Worm (Caenorhabditis elegans) whole organism, late embryonic: ENCODE results near the gene F10B5.2.

Experiments
- K02D7.2 ChIP-seq: sonication (generic microtip); optimal IDR thresholded peaks from 2 replicates; lab custom pipeline; 2017; ENCODE audit warnings: mild to moderate bottlenecking, missing genetic modification characterization, missing compliant biosample characterization
- T23F11.4 ChIP-seq: fragments of 200-800 bp; sonication (Bioruptor generic); optimal IDR thresholded peaks from 2 replicates; lab custom pipeline; 2018; ENCODE audit warnings: mild to moderate bottlenecking, missing genetic modification characterization, missing compliant biosample characterization
- ahr-1 ChIP-seq: sonication (generic microtip); optimal IDR thresholded peaks from 2 replicates; lab custom pipeline; 2016; ENCODE audit warnings: missing genetic modification characterization, missing compliant biosample characterization
- ama-1 ChIP-seq: fragments of 150-350 bp; optimal IDR thresholded peaks from 2 replicates; lab custom pipeline; 2014
- ceh-18 ChIP-seq: sonication (generic microtip); optimal IDR thresholded peaks from 2 replicates; lab custom pipeline; 2016; ENCODE audit warnings: missing genetic modification characterization, missing compliant biosample characterization
- ceh-24 ChIP-seq: sonication (generic microtip); optimal IDR thresholded peaks from 2 replicates; lab custom pipeline; 2016; ENCODE audit warnings: mild to moderate bottlenecking, missing genetic modification characterization, missing compliant biosample characterization
- ceh-30 ChIP-seq: fragments of 150-350 bp; optimal IDR thresholded peaks from 2 replicates; lab custom pipeline; 2014; ENCODE audit warnings: missing biosample characterization, missing genetic modification characterization
- ceh-34 ChIP-seq: sonication (generic microtip); optimal IDR thresholded peaks from 2 replicates; lab custom pipeline; 2016; ENCODE audit warnings: mild to moderate bottlenecking, missing genetic modification characterization, missing compliant biosample characterization
- ceh-9 ChIP-seq: sonication (generic microtip); optimal IDR thresholded peaks from 2 replicates; lab custom pipeline; 2016; ENCODE audit warnings: mild to moderate bottlenecking, missing genetic modification characterization, inconsistent platforms, missing compliant biosample characterization
- che-1 ChIP-seq: sonication (generic microtip); optimal IDR thresholded peaks from 2 replicates; lab custom pipeline; 2016; ENCODE audit warnings: mild to moderate bottlenecking, missing genetic modification characterization, missing compliant biosample characterization
- elt-2 ChIP-seq: sonication (generic microtip); optimal IDR thresholded peaks from 2 replicates; lab custom pipeline; 2016; ENCODE audit warnings: missing genetic modification reagents, missing genetic modification characterization, missing compliant biosample characterization
- eyg-1 ChIP-seq: sonication (generic microtip); optimal IDR thresholded peaks from 2 replicates; lab custom pipeline; 2016; ENCODE audit warnings: missing genotype, missing genetic modification characterization, missing compliant biosample characterization
- fax-1 ChIP-seq: sonication (generic microtip); optimal IDR thresholded peaks from 2 replicates; lab custom pipeline; 2016; ENCODE audit warnings: missing genotype, missing genetic modification characterization, missing compliant biosample characterization
- fkh-6 ChIP-seq: sonication (generic microtip); optimal IDR thresholded peaks from 2 replicates; lab custom pipeline; 2016; ENCODE audit warnings: missing genetic modification characterization, missing compliant biosample characterization
- gmeb-2 ChIP-seq: sonication (generic microtip); optimal IDR thresholded peaks from 2 replicates; lab custom pipeline; 2016; ENCODE audit warnings: missing genetic modification characterization, inconsistent platforms, missing compliant biosample characterization
- hlh-13 ChIP-seq: fragments of 200-800 bp; sonication (Bioruptor generic); optimal IDR thresholded peaks from 2 replicates; lab custom pipeline; 2018; ENCODE audit warnings: mild to moderate bottlenecking, missing genetic modification characterization, missing compliant biosample characterization
- hlh-30 ChIP-seq: sonication (generic microtip); optimal IDR thresholded peaks from 2 replicates; lab custom pipeline; 2017; ENCODE audit warnings: antibody characterized with exemption, missing genetic modification characterization, missing compliant biosample characterization; ENCODE audit not compliant: insufficient read depth
- hlh-6 ChIP-seq: sonication (generic microtip); optimal IDR thresholded peaks from 2 replicates; lab custom pipeline; 2016; ENCODE audit warnings: missing genotype, missing genetic modification characterization, missing compliant biosample characterization
- hlh-8 ChIP-seq: sonication (generic microtip); optimal IDR thresholded peaks from 2 replicates; lab custom pipeline; 2016; ENCODE audit warnings: missing genotype, missing genetic modification characterization, missing compliant biosample characterization
- lim-6 ChIP-seq: sonication (generic microtip); optimal IDR thresholded peaks from 2 replicates; lab custom pipeline; 2016; ENCODE audit warnings: missing genetic modification characterization, missing compliant biosample characterization
- madf-2 ChIP-seq: sonication (generic microtip); optimal IDR thresholded peaks from 2 replicates; lab custom pipeline; 2017; ENCODE audit warnings: missing genetic modification characterization, missing compliant biosample characterization
- mec-3 ChIP-seq: sonication (generic microtip); optimal IDR thresholded peaks from 2 replicates; lab custom pipeline; 2016; ENCODE audit warnings: borderline replicate concordance, missing genetic modification characterization, missing compliant biosample characterization
- npax-4 ChIP-seq: sonication (generic microtip); optimal IDR thresholded peaks from 2 replicates; lab custom pipeline; 2016; ENCODE audit warnings: missing genetic modification characterization, missing compliant biosample characterization
- odd-2 ChIP-seq: sonication (generic microtip); optimal IDR thresholded peaks from 2 replicates; lab custom pipeline; 2017; ENCODE audit warnings: antibody characterized with exemption, mild to moderate bottlenecking, missing genetic modification characterization, missing compliant biosample characterization
- pag-3 ChIP-seq: sonication (generic microtip); optimal IDR thresholded peaks from 2 replicates; lab custom pipeline; 2016; ENCODE audit warnings: missing compliant biosample characterization, missing genetic modification characterization, borderline replicate concordance
- pat-9 ChIP-seq: fragments of 200-800 bp; sonication (Bioruptor generic); optimal IDR thresholded peaks from 2 replicates; lab custom pipeline; 2018; ENCODE audit warnings: mild to moderate bottlenecking, missing genetic modification characterization, moderate library complexity, missing compliant biosample characterization
- pax-1 ChIP-seq: fragments of 150-350 bp; optimal IDR thresholded peaks from 2 replicates; lab custom pipeline; 2014; ENCODE audit warnings: missing biosample characterization, missing genetic modification characterization
- pha-2 ChIP-seq: sonication (generic microtip); optimal IDR thresholded peaks from 2 replicates; lab custom pipeline; 2017; ENCODE audit warnings: mild to moderate bottlenecking, missing genetic modification characterization, missing compliant biosample characterization
- pha-4 ChIP-seq: fragments of 150-350 bp; optimal IDR thresholded peaks from 2 replicates; lab custom pipeline; 2018; ENCODE audit warnings: missing biosample characterization, missing genetic modification reagents, missing genetic modification characterization
- pros-1 ChIP-seq: fragments of 150-350 bp; optimal IDR thresholded peaks from 2 replicates; lab custom pipeline; 2014; ENCODE audit warnings: missing biosample characterization, missing genetic modification reagents, missing genetic modification characterization
- ref-2 ChIP-seq: sonication (generic microtip); optimal IDR thresholded peaks from 2 replicates; lab custom pipeline; 2016; ENCODE audit warnings: missing genetic modification characterization, missing compliant biosample characterization
- rnt-1 ChIP-seq: sonication (generic microtip); optimal IDR thresholded peaks from 2 replicates; lab custom pipeline; 2016; ENCODE audit warnings: missing genetic modification characterization, missing compliant biosample characterization
- sdc-2 ChIP-seq: sonication (generic microtip); optimal IDR thresholded peaks from 2 replicates; lab custom pipeline; 2016; ENCODE audit warnings: missing genotype, missing genetic modification characterization, missing compliant biosample characterization
- sox-2 ChIP-seq: fragments of 200-800 bp; sonication (Bioruptor generic); IDR thresholded peaks from 2 replicates; pipeline ENCODE4 v1.3.6; 2022; ENCODE audit warnings: missing genetic modification reagents, missing genetic modification characterization, missing compliant biosample characterization
- syd-9 ChIP-seq: sonication (generic microtip); optimal IDR thresholded peaks from 2 replicates; lab custom pipeline; 2016; ENCODE audit warnings: mild to moderate bottlenecking, missing genetic modification characterization, moderate library complexity, missing compliant biosample characterization
- tbx-2 ChIP-seq: sonication (generic microtip); optimal IDR thresholded peaks from 2 replicates; lab custom pipeline; 2016; ENCODE audit warnings: missing genetic modification characterization, missing compliant biosample characterization
- tbx-7 ChIP-seq: sonication (generic microtip); optimal IDR thresholded peaks from 2 replicates; lab custom pipeline; 2016; ENCODE audit warnings: missing genotype, missing genetic modification characterization, missing compliant biosample characterization
- ttx-3 ChIP-seq: sonication (generic microtip); optimal IDR thresholded peaks from 2 replicates; lab custom pipeline; 2016; ENCODE audit warnings: missing genetic modification reagents, missing genetic modification characterization, missing compliant biosample characterization
- unc-55 ChIP-seq: sonication (generic microtip); optimal IDR thresholded peaks from 2 replicates; lab custom pipeline; 2017; ENCODE audit warnings: missing biosample characterization, missing genetic modification reagents, missing genetic modification characterization
- unc-86 ChIP-seq: sonication (generic microtip); optimal IDR thresholded peaks from 2 replicates; lab custom pipeline; 2016; ENCODE audit warnings: missing genetic modification characterization, missing compliant biosample characterization
- ztf-16 ChIP-seq: sonication (generic microtip); optimal IDR thresholded peaks from 2 replicates; lab custom pipeline; 2017; ENCODE audit warnings: missing genetic modification characterization, missing compliant biosample characterization

F10B5.2 gene

ce11 chrII:8144543-8144942 lies at the start of gene F10B5.2:
F10B5.2 (plus strand) TSS chrII:8144762.
- no peak for TF ChIP-seq ceh-30 (tag; lab: Kevin White, UChicago)
- no peak for TF ChIP-seq ref-2 (tag; lab: Kevin White, UChicago)
- TF ChIP-seq ceh-18, result no peak
- no peak for TF ChIP-seq elt-2
- TF ChIP-seq odd-2 (tag; lab: Kevin White, UChicago), result no peak
- no peak for TF ChIP-seq pax-1 (tag; lab: Kevin White, UChicago)
- no peak for TF ChIP-seq gmeb-2
- TF ChIP-seq lim-6, result no peak
- TF ChIP-seq hlh-8 (tag; lab: Kevin White, UChicago), result no peak
- no peak for TF ChIP-seq K02D7.2 (tag; lab: Kevin White, UChicago)
- TF ChIP-seq syd-9 (tag; lab: Kevin White, UChicago), result no peak
- TF ChIP-seq ahr-1 (tag; lab: Kevin White, UChicago), result no peak
- TF ChIP-seq fax-1 (tag; lab: Kevin White, UChicago), result no peak
- TF ChIP-seq hlh-13 (GFP tag; lab: Kevin White, UChicago), result no peak
- TF ChIP-seq ttx-3, result no peak
- TF ChIP-seq ztf-16 (tag; lab: Kevin White, UChicago), result no peak
- TF ChIP-seq pha-4 (tag; lab: Kevin White, UChicago), result no peak
- TF ChIP-seq che-1 (tag; lab: Kevin White, UChicago), result no peak
- TF ChIP-seq sdc-2, result no peak

ce11 chrII:8099212-8099784 lies 45.3 kb upstream of the F10B5.2 start:
- TF ChIP-seq ceh-30 (tag; lab: Kevin White, UChicago) (no peak), hlh-30 (tag; lab: Kevin White, UChicago) (peak; percentile 40)

- TF ChIP-seq pag-3 (tag; lab: Kevin White, UChicago), result no peak
These were observed 42.5 kb upstream of the F10B5.2 start, which contains the start of gene sre-2 for ce11 chrII:8102041-8102440. sre-2 (minus strand) TSS chrII:8102141.

- TF ChIP-seq unc-55 (GFP tag; lab: Kevin White, UChicago), result peak; percentile 35
- TF ChIP-seq ceh-34 (tag; lab: Kevin White, UChicago), result no peak
- no peak for TF ChIP-seq gmeb-2
- no peak for TF ChIP-seq pros-1 (tag; lab: Kevin White, UChicago)
- TF ChIP-seq tbx-7, result no peak
- TF ChIP-seq ceh-18, result peak; percentile 50
- no peak for TF ChIP-seq K02D7.2 (tag; lab: Kevin White, UChicago)
These were observed 39.6 kb upstream of the F10B5.2 start, which contains the start of gene sfxn-5 for ce11 chrII:8104998-8105397. sfxn-5 (minus strand) TSS chrII:8105052.

- TF ChIP-seq syd-9 (tag; lab: Kevin White, UChicago), result peak; percentile 90
- TF ChIP-seq ceh-9, result peak; percentile 89
- no peak for TF ChIP-seq ref-2 (tag; lab: Kevin White, UChicago)
- peak; percentile 91 for TF ChIP-seq rnt-1 (tag; lab: Kevin White, UChicago)
- peak; percentile 97 for TF ChIP-seq hlh-6 (tag; lab: Kevin White, UChicago)
- peak; percentile 96 for TF ChIP-seq ztf-16 (tag; lab: Kevin White, UChicago)
- TF ChIP-seq madf-2 (tag; lab: Kevin White, UChicago), result peak; percentile 92
- TF ChIP-seq elt-2, result peak; percentile 97
- TF ChIP-seq fkh-6 (tag; lab: Kevin White, UChicago), result peak; percentile 94
- TF ChIP-seq tbx-2, result peak; percentile 90
- peak; percentile 89 for TF ChIP-seq K02D7.2 (tag; lab: Kevin White, UChicago)
- peak; percentile 86 for TF ChIP-seq sdc-2
- peak; percentile 92 for TF ChIP-seq pha-2
- TF ChIP-seq ceh-24 (tag; lab: Kevin White, UChicago), result peak; percentile 69
- no peak for TF ChIP-seq ama-1 (lab: Kevin White, UChicago)
- TF ChIP-seq mec-3 (tag; lab: Kevin White, UChicago), result no peak
- peak; percentile 93 for TF ChIP-seq eyg-1 (tag; lab: Kevin White, UChicago)
- peak; percentile 76 for TF ChIP-seq lim-6
- TF ChIP-seq pat-9 (tag; lab: Kevin White, UChicago), result peak; percentile 94
- TF ChIP-seq ttx-3, result peak; percentile 89
- TF ChIP-seq che-1 (tag; lab: Kevin White, UChicago), result peak; percentile 92
- no peak for TF ChIP-seq pax-1 (tag; lab: Kevin White, UChicago)
- TF ChIP-seq ceh-30 (tag; lab: Kevin White, UChicago), result peak; percentile 73
- peak; percentile 76 for TF ChIP-seq npax-4
- TF ChIP-seq T23F11.4 (GFP tag; lab: Kevin White, UChicago), result peak; percentile 88
- TF ChIP-seq sox-2 (GFP tag; lab: Robert Waterston, UW), result peak; percentile 81
- peak; percentile 65 for TF ChIP-seq hlh-8 (tag; lab: Kevin White, UChicago)
- peak; percentile 90 for TF ChIP-seq unc-86 (tag; lab: Kevin White, UChicago)
These were observed 37.5 kb upstream of the F10B5.2 start, which contains the start of the genes chst-1 and C41C4.9 for ce11 chrII:8106921-8107695. chst-1 (minus strand) TSS chrII:8106971. C41C4.9 (plus strand) TSS chrII:8107645.
